Fruit fly (Drosophila melanogaster): ENCODE measurements around the gene CG15515.

The CG15515 gene

dm6 chr3R:29876733-29877193, 28.5 kb upstream of the CG15515 start, which contains the start of gene CG31038:
Gene CG31038, plus strand, starts transcription at chr3R:29877059.
- TF ChIP-seq CG12768 (GFP tag; optimal IDR thresholded peaks at IDR 0.05) (peak; percentile 69), Hr96 (GFP tag; optimal IDR thresholded peaks at IDR 0.05) (no peak), CG14711 (tag; optimal IDR thresholded peaks at IDR 0.05) (peak; percentile 29), Crg-1 (GFP tag; optimal IDR thresholded peaks at IDR 0.05) (peak; percentile 14), kay (GFP tag; ENCODE audit: borderline replicate concordance) (peak; percentile 78), bab1 (GFP tag; optimal IDR thresholded peaks at IDR 0.05) (peak; percentile 54), CG5204 (GFP tag; optimal IDR thresholded peaks at IDR 0.05) (no peak), CG11617 (GFP tag; optimal IDR thresholded peaks at IDR 0.05) (peak; percentile 31), cnc (optimal IDR thresholded peaks at IDR 0.05) (peak; percentile 61 to 74), ovo (GFP tag; optimal IDR thresholded peaks at IDR 0.05) (no peak), CG7045 (GFP tag; optimal IDR thresholded peaks at IDR 0.05) (peak; percentile 15), toe (GFP tag; optimal IDR thresholded peaks at IDR 0.05) (no peak), Clk (GFP tag; optimal IDR thresholded peaks at IDR 0.05) (no peak), tj (GFP tag; optimal IDR thresholded peaks at IDR 0.05) (peak; percentile 96), pad (GFP tag; optimal IDR thresholded peaks at IDR 0.05) (no peak), CG1620 (GFP tag; optimal IDR thresholded peaks at IDR 0.05) (no peak), Mnt (GFP tag; optimal IDR thresholded peaks at IDR 0.05) (peak; percentile 70), CG7101 (tag; optimal IDR thresholded peaks at IDR 0.05) (peak; percentile 43), CG33017 (tag; optimal IDR thresholded peaks at IDR 0.05) (no peak), cic (GFP tag; optimal IDR thresholded peaks at IDR 0.05) (peak; percentile 80)

dm6 chr3R:29880306-29880705, 25.0 kb upstream of the CG15515 start:
- TF ChIP-seq toe (GFP tag; optimal IDR thresholded peaks at IDR 0.05) (no peak), tj (GFP tag; optimal IDR thresholded peaks at IDR 0.05) (no peak), bab1 (GFP tag; optimal IDR thresholded peaks at IDR 0.05) (no peak), CG7045 (GFP tag; optimal IDR thresholded peaks at IDR 0.05) (no peak), CG33017 (tag; optimal IDR thresholded peaks at IDR 0.05) (no peak), Mnt (GFP tag; optimal IDR thresholded peaks at IDR 0.05) (no peak), cic (GFP tag; optimal IDR thresholded peaks at IDR 0.05) (no peak), cnc (optimal IDR thresholded peaks at IDR 0.05) (no peak), CG12768 (GFP tag; optimal IDR thresholded peaks at IDR 0.05) (no peak), Clk (GFP tag; optimal IDR thresholded peaks at IDR 0.05) (no peak), CG11617 (GFP tag; optimal IDR thresholded peaks at IDR 0.05) (no peak), pad (GFP tag; optimal IDR thresholded peaks at IDR 0.05) (no peak)

- peak; percentile 32 for TF ChIP-seq tj (GFP tag; optimal IDR thresholded peaks at IDR 0.05)
- TF ChIP-seq ovo (GFP tag; optimal IDR thresholded peaks at IDR 0.05): no peak
- TF ChIP-seq CG1620 (GFP tag; optimal IDR thresholded peaks at IDR 0.05): no peak
- no peak for TF ChIP-seq CG11617 (GFP tag; optimal IDR thresholded peaks at IDR 0.05)
Measured at dm6 chr3R:29891183-29891582, 14.1 kb upstream of the CG15515 start.

- TF ChIP-seq toe (GFP tag; optimal IDR thresholded peaks at IDR 0.05) (no peak), CG7101 (tag; optimal IDR thresholded peaks at IDR 0.05) (no peak), Mnt (GFP tag; optimal IDR thresholded peaks at IDR 0.05) (no peak), cnc (optimal IDR thresholded peaks at IDR 0.05) (no peak), tj (GFP tag; optimal IDR thresholded peaks at IDR 0.05) (no peak), pad (GFP tag; optimal IDR thresholded peaks at IDR 0.05) (no peak), CG7045 (GFP tag; optimal IDR thresholded peaks at IDR 0.05) (no peak), CG11617 (GFP tag; optimal IDR thresholded peaks at IDR 0.05) (no peak), CG5204 (GFP tag; optimal IDR thresholded peaks at IDR 0.05) (no peak), CG14711 (tag; optimal IDR thresholded peaks at IDR 0.05) (no peak), bab1 (GFP tag; optimal IDR thresholded peaks at IDR 0.05) (no peak), Crg-1 (GFP tag; optimal IDR thresholded peaks at IDR 0.05) (no peak), CG12768 (GFP tag; optimal IDR thresholded peaks at IDR 0.05) (no peak), CG1620 (GFP tag; optimal IDR thresholded peaks at IDR 0.05) (no peak), ovo (GFP tag; optimal IDR thresholded peaks at IDR 0.05) (no peak), Clk (GFP tag; optimal IDR thresholded peaks at IDR 0.05) (no peak), Hr96 (GFP tag; optimal IDR thresholded peaks at IDR 0.05) (no peak), kay (GFP tag; ENCODE audit: borderline replicate concordance) (no peak), CG33017 (tag; optimal IDR thresholded peaks at IDR 0.05) (no peak), cic (GFP tag; optimal IDR thresholded peaks at IDR 0.05) (no peak)
Measured at dm6 chr3R:29893030-29893429, 12.2 kb upstream of the CG15515 start.

- TF ChIP-seq ovo (GFP tag; optimal IDR thresholded peaks at IDR 0.05): no peak
- no peak for TF ChIP-seq CG1620 (GFP tag; optimal IDR thresholded peaks at IDR 0.05)
- TF ChIP-seq toe (GFP tag; optimal IDR thresholded peaks at IDR 0.05): peak; percentile 3
- no peak for TF ChIP-seq tj (GFP tag; optimal IDR thresholded peaks at IDR 0.05)
- TF ChIP-seq CG14711 (tag; optimal IDR thresholded peaks at IDR 0.05): peak; percentile 13
- TF ChIP-seq CG7101 (tag; optimal IDR thresholded peaks at IDR 0.05): no peak
- TF ChIP-seq CG5204 (GFP tag; optimal IDR thresholded peaks at IDR 0.05): peak; percentile 16
- peak; percentile 2 for TF ChIP-seq CG33017 (tag; optimal IDR thresholded peaks at IDR 0.05)
- TF ChIP-seq Clk (GFP tag; optimal IDR thresholded peaks at IDR 0.05): no peak
- no peak for TF ChIP-seq Crg-1 (GFP tag; optimal IDR thresholded peaks at IDR 0.05)
- TF ChIP-seq bab1 (GFP tag; optimal IDR thresholded peaks at IDR 0.05): no peak
Measured at dm6 chr3R:29894393-29894792, 10.9 kb upstream of the CG15515 start.

- no peak for TF ChIP-seq CG11617 (GFP tag; optimal IDR thresholded peaks at IDR 0.05)
- TF ChIP-seq tj (GFP tag; optimal IDR thresholded peaks at IDR 0.05): no peak
- TF ChIP-seq CG5204 (GFP tag; optimal IDR thresholded peaks at IDR 0.05): no peak
- no peak for TF ChIP-seq CG12768 (GFP tag; optimal IDR thresholded peaks at IDR 0.05)
Measured at dm6 chr3R:29898588-29898987, 6.7 kb upstream of the CG15515 start.

dm6 chr3R:29899635-29900034, 5.6 kb upstream of the CG15515 start:
- TF ChIP-seq CG33017 (tag; optimal IDR thresholded peaks at IDR 0.05) (no peak), toe (GFP tag; optimal IDR thresholded peaks at IDR 0.05) (no peak), tj (GFP tag; optimal IDR thresholded peaks at IDR 0.05) (no peak), CG5204 (GFP tag; optimal IDR thresholded peaks at IDR 0.05) (no peak), bab1 (GFP tag; optimal IDR thresholded peaks at IDR 0.05) (no peak), kay (GFP tag; ENCODE audit: borderline replicate concordance) (no peak), ovo (GFP tag; optimal IDR thresholded peaks at IDR 0.05) (no peak), CG7045 (GFP tag; optimal IDR thresholded peaks at IDR 0.05) (no peak), cnc (optimal IDR thresholded peaks at IDR 0.05) (no peak)

Measured in whole organism, adult.